Fruit fly (Drosophila melanogaster) whole organism, prepupa: Measurements from ENCODE around the gene drn.

Source experiments
- CG10631 ChIP-seq: fragments of 200-800 bp; sonication (Bioruptor generic); optimal IDR thresholded peaks from 2 replicates; lab custom pipeline; 2016; ENCODE audit warnings: missing biosample characterization, missing genetic modification characterization
- CG10669 ChIP-seq: fragments of 200-800 bp; sonication (Bioruptor generic); optimal IDR thresholded peaks from 3 replicates; lab custom pipeline; 2018; ENCODE audit warnings: missing biosample characterization, mild to moderate bottlenecking, missing genetic modification characterization, moderate library complexity
- CG11294 ChIP-seq: fragments of 200-800 bp; sonication (Bioruptor generic); IDR thresholded peaks from 2 replicates; pipeline ENCODE4 v1.3.6; 2022; ENCODE audit warnings: missing biosample characterization, missing genetic modification characterization
- CG11762 ChIP-seq: fragments of 200-800 bp; sonication (Bioruptor generic); optimal IDR thresholded peaks from 3 replicates; lab custom pipeline; 2016; ENCODE audit warnings: missing biosample characterization, missing genetic modification characterization; ENCODE audit not compliant: insufficient read depth
- CG11902 ChIP-seq: fragments of 200-800 bp; sonication (Bioruptor generic); optimal IDR thresholded peaks from 3 replicates; lab custom pipeline; 2016; ENCODE audit warnings: missing biosample characterization, missing genetic modification characterization
- CG15336 ChIP-seq: fragments of 200-800 bp; sonication (Bioruptor generic); IDR thresholded peaks from 2 replicates; pipeline ENCODE4 v1.3.6; 2022; ENCODE audit warnings: missing biosample characterization, missing genetic modification characterization
- CG1621 ChIP-seq: fragments of 200-800 bp; sonication (Bioruptor generic); optimal IDR thresholded peaks from 3 replicates; lab custom pipeline; 2018; ENCODE audit warnings: missing biosample characterization, mild to moderate bottlenecking, missing genetic modification characterization
- CG16779 ChIP-seq: fragments of 200-800 bp; sonication (Bioruptor generic); optimal IDR thresholded peaks from 3 replicates; lab custom pipeline; 2017; ENCODE audit warnings: missing biosample characterization, mild to moderate bottlenecking, missing genetic modification characterization
- CG3032 ChIP-seq: fragments of 200-800 bp; optimal IDR thresholded peaks from 2 replicates; lab custom pipeline; 2019; ENCODE audit warnings: missing biosample characterization, mild to moderate bottlenecking, missing genetic modification characterization, moderate library complexity
- CG31627 ChIP-seq: fragments of 200-800 bp; sonication (Bioruptor generic); optimal IDR thresholded peaks from 3 replicates; lab custom pipeline; 2016; ENCODE audit warnings: missing biosample characterization, missing genetic modification characterization
- CG32006 ChIP-seq: fragments of 200-800 bp; sonication (Bioruptor generic); optimal IDR thresholded peaks from 3 replicates; lab custom pipeline; 2017; ENCODE audit warnings: missing biosample characterization, mild to moderate bottlenecking, missing genetic modification characterization
- CG34406 ChIP-seq: fragments of 200-800 bp; sonication (Bioruptor generic); optimal IDR thresholded peaks from 3 replicates; lab custom pipeline; 2016; ENCODE audit warnings: missing biosample characterization, missing genetic modification characterization
- CG3919 ChIP-seq: fragments of 200-800 bp; sonication (Bioruptor generic); optimal IDR thresholded peaks from 3 replicates; lab custom pipeline; 2016; ENCODE audit warnings: missing biosample characterization, missing genetic modification characterization
- CG4318 ChIP-seq: fragments of 200-800 bp; sonication (Bioruptor generic); optimal IDR thresholded peaks from 3 replicates; lab custom pipeline; 2017; ENCODE audit warnings: missing biosample characterization, mild to moderate bottlenecking, missing genetic modification characterization
- CG6163 ChIP-seq: fragments of 200-800 bp; sonication (Bioruptor generic); IDR thresholded peaks from 3 replicates; pipeline ENCODE4 v1.3.6; 2022; ENCODE audit warnings: missing biosample characterization, missing genetic modification characterization
- CG7368 ChIP-seq: fragments of 200-800 bp; sonication (Bioruptor generic); optimal IDR thresholded peaks from 3 replicates; lab custom pipeline; 2016; ENCODE audit warnings: missing biosample characterization, missing genetic modification characterization
- CG8119 ChIP-seq: fragments of 200-800 bp; sonication (Bioruptor generic); IDR thresholded peaks from 3 replicates; pipeline ENCODE4 v1.3.6; 2022; ENCODE audit warnings: missing biosample characterization, missing genetic modification characterization
- CG8632 ChIP-seq: fragments of 200-800 bp; sonication (Bioruptor generic); optimal IDR thresholded peaks from 3 replicates; lab custom pipeline; 2016; ENCODE audit warnings: missing biosample characterization, missing genetic modification characterization
- CG9139 ChIP-seq: fragments of 200-800 bp; sonication (Bioruptor generic); optimal IDR thresholded peaks from 3 replicates; lab custom pipeline; 2017; ENCODE audit warnings: missing biosample characterization, mild to moderate bottlenecking, missing genetic modification characterization
- Eip78C ChIP-seq: fragments of 200-800 bp; sonication (Bioruptor generic); peaks from one replicate; lab custom pipeline; 2016; ENCODE audit warnings: missing biosample characterization, missing genetic modification characterization
- Eip93F ChIP-seq: fragments of 200-800 bp; sonication (Bioruptor generic); optimal IDR thresholded peaks from 2 replicates; lab custom pipeline; 2016; ENCODE audit warnings: missing biosample characterization, mild to moderate bottlenecking, missing genetic modification characterization
- Ets21C ChIP-seq: fragments of 200-800 bp; sonication (Bioruptor generic); optimal IDR thresholded peaks from 3 replicates; lab custom pipeline; 2016; ENCODE audit warnings: missing biosample characterization, missing genetic modification characterization
- Ets96B ChIP-seq: fragments of 200-800 bp; optimal IDR thresholded peaks from 2 replicates; lab custom pipeline; 2019; ENCODE audit warnings: missing biosample characterization, mild to moderate bottlenecking, missing genetic modification characterization, moderate library complexity
- Gug ChIP-seq: fragments of 200-800 bp; sonication (Bioruptor generic); IDR thresholded peaks from 2 replicates; pipeline ENCODE4 v1.3.6; 2022; ENCODE audit warnings: missing biosample characterization, missing genetic modification characterization
- Hr4 ChIP-seq: fragments of 200-800 bp; sonication (Bioruptor generic); optimal IDR thresholded peaks from 3 replicates; lab custom pipeline; 2016; ENCODE audit warnings: missing biosample characterization, missing genetic modification characterization
- Met ChIP-seq: fragments of 200-800 bp; sonication (Bioruptor generic); optimal IDR thresholded peaks from 3 replicates; lab custom pipeline; 2016; ENCODE audit warnings: missing biosample characterization, missing genetic modification characterization
- Smox ChIP-seq: fragments of 200-800 bp; sonication (Bioruptor generic); optimal IDR thresholded peaks from 3 replicates; lab custom pipeline; 2016; ENCODE audit warnings: missing biosample characterization, missing genetic modification characterization
- Sox102F ChIP-seq: fragments of 200-800 bp; sonication (Bioruptor generic); optimal IDR thresholded peaks from 2 replicates; lab custom pipeline; 2016; ENCODE audit warnings: missing biosample characterization, mild to moderate bottlenecking, missing genetic modification characterization
- Sox14 ChIP-seq: fragments of 200-800 bp; sonication (Bioruptor generic); optimal IDR thresholded peaks from 3 replicates; lab custom pipeline; 2016; ENCODE audit warnings: missing biosample characterization, missing genetic modification characterization
- Sox15 ChIP-seq: fragments of 200-800 bp; sonication (Bioruptor generic); optimal IDR thresholded peaks from 3 replicates; lab custom pipeline; 2016; ENCODE audit warnings: missing biosample characterization, missing genetic modification characterization
- dac ChIP-seq: fragments of 200-800 bp; sonication (Bioruptor generic); optimal IDR thresholded peaks from 2 replicates; lab custom pipeline; 2017; ENCODE audit warnings: missing biosample characterization, mild to moderate bottlenecking, missing genetic modification characterization
- dsx ChIP-seq: fragments of 200-800 bp; optimal IDR thresholded peaks from 3 replicates; lab custom pipeline; 2019; ENCODE audit warnings: missing biosample characterization, mild to moderate bottlenecking, missing genetic modification characterization, moderate library complexity; ENCODE audit not compliant: poor library complexity, severe bottlenecking
- esn ChIP-seq: fragments of 200-800 bp; sonication (Bioruptor generic); optimal IDR thresholded peaks from 2 replicates; lab custom pipeline; 2016; ENCODE audit warnings: missing biosample characterization, mild to moderate bottlenecking, missing genetic modification characterization, moderate library complexity
- fd59A ChIP-seq: fragments of 200-800 bp; sonication (Bioruptor generic); optimal IDR thresholded peaks from 2 replicates; lab custom pipeline; 2017; ENCODE audit warnings: missing biosample characterization, mild to moderate bottlenecking, missing genetic modification characterization, missing genetic modification reagents
- fd85E ChIP-seq: fragments of 200-800 bp; sonication (Bioruptor generic); optimal IDR thresholded peaks from 3 replicates; lab custom pipeline; 2016; ENCODE audit warnings: missing biosample characterization, missing genetic modification characterization
- fkh ChIP-seq: fragments of 200-800 bp; sonication (Bioruptor generic); optimal IDR thresholded peaks from 3 replicates; lab custom pipeline; 2017; ENCODE audit warnings: missing biosample characterization, mild to moderate bottlenecking, missing genetic modification characterization, moderate library complexity
- pdm3 ChIP-seq: fragments of 200-800 bp; sonication (Bioruptor generic); optimal IDR thresholded peaks from 3 replicates; lab custom pipeline; 2016; ENCODE audit warnings: missing biosample characterization, missing genetic modification characterization
- svp ChIP-seq: fragments of 200-800 bp; sonication (Bioruptor generic); peaks from one replicate; lab custom pipeline; 2016; ENCODE audit warnings: missing biosample characterization, missing genetic modification characterization
- topi ChIP-seq: fragments of 200-800 bp; sonication (Bioruptor generic); optimal IDR thresholded peaks from 3 replicates; lab custom pipeline; 2016; ENCODE audit warnings: missing biosample characterization, missing genetic modification characterization

Gene drn

DNA sequence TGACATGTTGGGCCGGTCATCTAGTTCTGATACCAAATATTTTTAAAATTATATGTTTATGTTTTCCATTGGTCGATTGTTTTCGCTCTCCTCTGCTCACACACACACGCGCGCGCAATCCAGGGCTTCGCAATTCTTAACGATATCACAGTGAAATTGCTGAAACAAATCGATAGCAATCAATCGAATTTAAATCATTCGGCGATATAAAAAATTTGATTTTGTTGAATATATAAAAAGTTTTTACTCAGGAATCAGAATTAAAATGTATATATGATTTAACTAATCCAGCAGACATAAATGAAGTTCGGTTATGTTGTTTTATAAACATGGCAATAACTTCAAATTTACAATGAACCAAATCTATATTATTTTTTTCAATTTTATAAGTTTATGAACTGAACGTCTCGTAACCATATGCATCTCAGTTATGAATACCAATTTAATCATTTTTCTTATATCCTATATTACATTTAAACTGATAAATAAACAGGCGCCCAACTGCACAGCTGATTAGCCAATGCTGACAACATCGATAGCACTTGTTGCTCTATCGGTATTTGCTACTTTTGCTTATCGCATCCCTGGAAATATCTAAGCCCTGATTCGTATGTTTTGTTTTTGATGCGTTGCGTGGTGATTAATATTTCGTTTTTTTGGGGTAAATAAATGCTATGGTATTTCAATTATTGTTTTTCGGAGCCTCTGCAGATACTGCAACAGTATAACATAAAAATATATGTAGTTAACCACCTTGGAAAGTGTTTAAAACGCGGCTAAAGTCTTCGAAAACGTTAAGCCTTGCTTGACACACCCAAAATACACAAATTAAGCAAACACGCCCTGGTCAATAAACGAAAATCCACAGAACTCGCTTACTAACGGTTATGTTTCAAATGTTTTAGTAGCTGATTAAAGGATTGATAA lies 5.2 kb upstream of the drn start, which contains the start of the genes Aduk and pasi2:
TSS of gene Aduk (minus strand) at position 123 of the 927 bp plus-strand sequence.
TSS of gene pasi2 (plus strand) at position 579 of the 927 bp plus-strand sequence.
- TF ChIP-seq CG8632, result no peak
- no peak for TF ChIP-seq CG10669 (GFP tag; lab: Kevin White, UChicago)
- peak; percentile 20 for TF ChIP-seq Met
- TF ChIP-seq CG31627 (GFP tag; lab: Kevin White, UChicago), result no peak
- no peak for TF ChIP-seq CG16779
- TF ChIP-seq Smox (GFP tag; lab: Kevin White, UChicago), result no peak
- no peak for TF ChIP-seq Sox102F (GFP tag; lab: Kevin White, UChicago)
- no peak for TF ChIP-seq CG32006 (GFP tag; lab: Kevin White, UChicago)
- no peak for TF ChIP-seq Gug
- no peak for TF ChIP-seq CG9139 (GFP tag; lab: Kevin White, UChicago)
- no peak for TF ChIP-seq Sox15 (GFP tag; lab: Kevin White, UChicago)
- no peak for TF ChIP-seq fd59A (GFP tag; lab: Kevin White, UChicago)
- peak; percentile 36 for TF ChIP-seq Eip93F (GFP tag; lab: Kevin White, UChicago)
- TF ChIP-seq dsx, result no peak
- no peak for TF ChIP-seq svp (GFP tag; lab: Kevin White, UChicago)
- no peak for TF ChIP-seq CG11902 (GFP tag; lab: Kevin White, UChicago)
- no peak for TF ChIP-seq Hr4 (GFP tag; lab: Kevin White, UChicago)
- no peak for TF ChIP-seq CG6163 (GFP tag; lab: Robert Waterston, UW)
- TF ChIP-seq CG10631, result no peak
- no peak for TF ChIP-seq CG34406 (GFP tag; lab: Kevin White, UChicago)
- no peak for TF ChIP-seq CG11762 (GFP tag; lab: Kevin White, UChicago)
- peak; percentile 63 for TF ChIP-seq Eip78C (GFP tag; lab: Kevin White, UChicago)
- no peak for TF ChIP-seq fd85E (GFP tag; lab: Kevin White, UChicago)
- TF ChIP-seq CG11294, result no peak
- no peak for TF ChIP-seq Ets21C
- TF ChIP-seq CG3032 (tag; lab: Kevin White, UChicago), result no peak
- TF ChIP-seq CG3919, result no peak
- no peak for TF ChIP-seq CG7368 (GFP tag; lab: Kevin White, UChicago)
- TF ChIP-seq CG4318, result no peak
- TF ChIP-seq esn (GFP tag; lab: Kevin White, UChicago), result peak; percentile 21
- TF ChIP-seq Sox14 (GFP tag; lab: Kevin White, UChicago), result peak; percentile 19
- peak; percentile 82 for TF ChIP-seq fkh
- TF ChIP-seq CG1621 (tag; lab: Kevin White, UChicago), result no peak
- no peak for TF ChIP-seq Ets96B (tag; lab: Kevin White, UChicago)
- TF ChIP-seq CG8119 (GFP tag; lab: Robert Waterston, UW), result no peak
- no peak for TF ChIP-seq topi
- TF ChIP-seq pdm3 (GFP tag; lab: Kevin White, UChicago), result no peak
- no peak for TF ChIP-seq dac (GFP tag; lab: Kevin White, UChicago)
- TF ChIP-seq CG15336 (GFP tag; lab: Robert Waterston, UW), result no peak
- TF ChIP-seq, all 60 proteins: peak for 6
